Fruit fly (Drosophila melanogaster) whole organism, embryonic: ENCODE data around the gene Art4.

Experiments used
- Bgb ChIP-seq: fragments of 200-800 bp; sonication (Bioruptor generic); IDR thresholded peaks from 2 replicates; pipeline ENCODE4 v1.3.6; 2022; ENCODE audit warnings: missing biosample characterization, missing genetic modification characterization; ENCODE audit not compliant: partially characterized antibody
- CG12104 ChIP-seq: fragments of 200-800 bp; sonication (Bioruptor generic); optimal IDR thresholded peaks from 3 replicates; lab custom pipeline; 2016; ENCODE audit warnings: missing biosample characterization, missing genetic modification characterization
- CG1233 ChIP-seq: fragments of 200-800 bp; sonication (Bioruptor generic); optimal IDR thresholded peaks from 4 replicates; lab custom pipeline; 2018; ENCODE audit warnings: missing biosample characterization, mild to moderate bottlenecking, missing genetic modification characterization
- CG14860 ChIP-seq: fragments of 200-800 bp; sonication (Bioruptor generic); IDR thresholded peaks from 3 replicates; pipeline ENCODE4 v1.3.6; 2022; ENCODE audit warnings: missing biosample characterization, missing genetic modification characterization; ENCODE audit not compliant: partially characterized antibody
- CG15514 ChIP-seq: fragments of 200-800 bp; sonication (Bioruptor generic); optimal IDR thresholded peaks from 3 replicates; lab custom pipeline; 2017; ENCODE audit warnings: missing biosample characterization, missing genetic modification characterization, mild to moderate bottlenecking, moderate library complexity, missing genetic modification reagents
- CG2116 ChIP-seq: fragments of 200-800 bp; sonication (Bioruptor generic); optimal IDR thresholded peaks from 3 replicates; lab custom pipeline; 2018; ENCODE audit warnings: missing biosample characterization, mild to moderate bottlenecking, missing genetic modification characterization
- CG2712 ChIP-seq: fragments of 200-800 bp; optimal IDR thresholded peaks from 3 replicates; lab custom pipeline; 2019; ENCODE audit warnings: missing biosample characterization, mild to moderate bottlenecking, missing genetic modification characterization, moderate library complexity
- CG31441 ChIP-seq: fragments of 200-800 bp; sonication (Bioruptor generic); IDR thresholded peaks from 2 replicates; pipeline ENCODE4 v1.3.6; 2022; ENCODE audit warnings: missing biosample characterization, missing genetic modification characterization
- CG34422 ChIP-seq: fragments of 200-800 bp; sonication (Bioruptor generic); IDR thresholded peaks from 3 replicates; pipeline ENCODE4 v1.3.6; 2022; ENCODE audit warnings: missing biosample characterization, missing genetic modification characterization
- CG9797 ChIP-seq: fragments of 200-800 bp; sonication (Bioruptor generic); optimal IDR thresholded peaks from 3 replicates; lab custom pipeline; 2018; ENCODE audit warnings: missing biosample characterization, mild to moderate bottlenecking, missing genetic modification characterization
- CHES-1-like ChIP-seq: fragments of 200-800 bp; sonication (Bioruptor generic); optimal IDR thresholded peaks from 2 replicates; lab custom pipeline; 2016; ENCODE audit warnings: missing biosample characterization, missing genetic modification characterization
- CoRest ChIP-seq: fragments of 200-800 bp; sonication (Bioruptor generic); optimal IDR thresholded peaks from 3 replicates; lab custom pipeline; 2018; ENCODE audit warnings: missing biosample characterization, mild to moderate bottlenecking, missing genetic modification characterization, moderate library complexity
- Dfd ChIP-seq, 2 experiments: fragments of >200 bp; optimal IDR thresholded peaks; 2 replicates each; lab custom pipeline; 2017; ENCODE audit warnings: missing biosample characterization in 2 of 2, missing genetic modification characterization in 2 of 2
- Dp ChIP-seq: fragments of 200-800 bp; sonication (Bioruptor generic); optimal IDR thresholded peaks from 2 replicates; lab custom pipeline; 2018; ENCODE audit warnings: missing biosample characterization, mild to moderate bottlenecking, missing genetic modification characterization, moderate library complexity
- Dref ChIP-seq: fragments of 200-800 bp; sonication (Bioruptor generic); IDR thresholded peaks from 2 replicates; pipeline ENCODE4 v1.3.6; 2022; ENCODE audit warnings: missing biosample characterization, missing genetic modification characterization
- E2f2 ChIP-seq: fragments of 200-800 bp; sonication (Bioruptor generic); IDR thresholded peaks from 2 replicates; pipeline ENCODE4 v1.3.6; 2022; ENCODE audit warnings: missing biosample characterization, missing genetic modification characterization
- Ets65A ChIP-seq: fragments of 200-800 bp; sonication (Bioruptor generic); peaks from one replicate; lab custom pipeline; 2016; ENCODE audit warnings: missing biosample characterization, missing genetic modification characterization
- HmgZ ChIP-seq: fragments of 200-800 bp; sonication (Bioruptor generic); optimal IDR thresholded peaks from 2 replicates; lab custom pipeline; 2018; ENCODE audit warnings: missing biosample characterization, mild to moderate bottlenecking, missing genetic modification characterization
- Hr3 ChIP-seq: fragments of 200-800 bp; sonication (Bioruptor generic); optimal IDR thresholded peaks from 3 replicates; lab custom pipeline; 2016; ENCODE audit warnings: missing biosample characterization, missing genetic modification characterization
- Lhr ChIP-seq: fragments of 200-800 bp; sonication (Bioruptor generic); optimal IDR thresholded peaks from 3 replicates; lab custom pipeline; 2017; ENCODE audit warnings: mild to moderate bottlenecking, missing biosample characterization, missing genetic modification reagents, missing genetic modification characterization
- MBD-R2 ChIP-seq: fragments of 200-800 bp; sonication (Bioruptor generic); IDR thresholded peaks from 2 replicates; pipeline ENCODE4 v1.3.6; 2022; ENCODE audit warnings: missing biosample characterization, missing genetic modification characterization
- Meics ChIP-seq: fragments of 200-800 bp; sonication (Bioruptor generic); optimal IDR thresholded peaks from 2 replicates; lab custom pipeline; 2017; ENCODE audit warnings: missing biosample characterization, mild to moderate bottlenecking, missing genetic modification characterization
- NfI ChIP-seq: fragments of 200-800 bp; sonication (Bioruptor generic); optimal IDR thresholded peaks from 3 replicates; lab custom pipeline; 2018; ENCODE audit warnings: missing biosample characterization, mild to moderate bottlenecking, missing genetic modification characterization, moderate library complexity
- Scr ChIP-seq: fragments of 200-800 bp; sonication (Bioruptor generic); IDR thresholded peaks from 2 replicates; pipeline ENCODE4 v1.3.6; 2022; ENCODE audit warnings: missing biosample characterization, missing genetic modification characterization; ENCODE audit not compliant: partially characterized antibody
- Sin3A ChIP-seq: fragments of >200 bp; optimal IDR thresholded peaks from 2 replicates; lab custom pipeline; 2018
- abd-A ChIP-seq: fragments of 200-800 bp; sonication (Bioruptor generic); optimal IDR thresholded peaks from 3 replicates; lab custom pipeline; 2019; ENCODE audit warnings: missing biosample characterization, mild to moderate bottlenecking, missing genetic modification characterization, moderate library complexity
- amos ChIP-seq: fragments of 200-800 bp; sonication (Bioruptor generic); IDR thresholded peaks from 2 replicates; pipeline ENCODE4 v1.3.6; 2022; ENCODE audit warnings: missing biosample characterization, missing genetic modification characterization; ENCODE audit not compliant: partially characterized antibody
- bbx ChIP-seq: fragments of 200-800 bp; sonication (Bioruptor generic); IDR thresholded peaks from 2 replicates; pipeline ENCODE4 v1.3.6; 2022; ENCODE audit warnings: missing biosample characterization, missing genetic modification characterization; ENCODE audit not compliant: partially characterized antibody
- caup ChIP-seq: fragments of 200-800 bp; sonication (Bioruptor generic); optimal IDR thresholded peaks from 3 replicates; lab custom pipeline; 2017; ENCODE audit warnings: missing biosample characterization, mild to moderate bottlenecking, missing genetic modification characterization, moderate library complexity; ENCODE audit not compliant: severe bottlenecking
- chm ChIP-seq: fragments of 200-800 bp; sonication (Bioruptor generic); IDR thresholded peaks from 2 replicates; pipeline ENCODE4 v1.3.6; 2022; ENCODE audit warnings: missing biosample characterization, missing genetic modification characterization
- ci ChIP-seq: fragments of 200-800 bp; sonication (Bioruptor generic); IDR thresholded peaks from 3 replicates; pipeline ENCODE4 v1.3.6; 2022; ENCODE audit warnings: missing biosample characterization, missing genetic modification characterization
- dpn ChIP-seq, 2 experiments: fragments of 200-800 bp; sonication (Bioruptor generic); optimal IDR thresholded peaks; 3 replicates each; lab custom pipeline; 2016; ENCODE audit warnings: missing biosample characterization in 2 of 2, missing genetic modification characterization in 2 of 2
- fd96Cb ChIP-seq: fragments of 200-800 bp; sonication (Bioruptor generic); optimal IDR thresholded peaks from 2 replicates; lab custom pipeline; 2018; ENCODE audit warnings: missing biosample characterization, mild to moderate bottlenecking, missing genetic modification characterization, moderate library complexity
- gcm2 ChIP-seq: fragments of 200-800 bp; sonication (Bioruptor generic); optimal IDR thresholded peaks from 2 replicates; lab custom pipeline; 2016; ENCODE audit warnings: missing biosample characterization, missing genetic modification characterization
- knrl ChIP-seq: fragments of 200-800 bp; sonication (Bioruptor generic); IDR thresholded peaks from 3 replicates; pipeline ENCODE4 v1.3.6; 2022; ENCODE audit warnings: missing biosample characterization, missing genetic modification characterization; ENCODE audit not compliant: partially characterized antibody
- phol ChIP-seq: fragments of 200-800 bp; sonication (Bioruptor generic); optimal IDR thresholded peaks from 3 replicates; lab custom pipeline; 2018; ENCODE audit warnings: missing biosample characterization, mild to moderate bottlenecking, missing genetic modification characterization, moderate library complexity
- prd ChIP-seq, 3 experiments: fragments of >200 bp in 2 of 3; fragments of 200-800 bp in 1 of 3; sonication (Bioruptor generic) in 1 of 3; optimal IDR thresholded peaks in 2 of 3; IDR thresholded peaks in 1 of 3; 2 replicates in 2 of 3; 3 replicates in 1 of 3; pipeline versions ENCODE4 v1.3.6 to Lab custom; 2017 to 2022; ENCODE audit warnings: missing biosample characterization in 1 of 3, missing genetic modification characterization in 1 of 3
- pzg ChIP-seq: fragments of 200-800 bp; sonication (Bioruptor generic); optimal IDR thresholded peaks from 3 replicates; lab custom pipeline; 2018; ENCODE audit warnings: missing biosample characterization, mild to moderate bottlenecking, missing genetic modification characterization, moderate library complexity
- sd ChIP-seq: fragments of 200-800 bp; sonication (Bioruptor generic); optimal IDR thresholded peaks from 3 replicates; lab custom pipeline; 2018; ENCODE audit warnings: missing biosample characterization, mild to moderate bottlenecking, missing genetic modification characterization, moderate library complexity
- sens ChIP-seq: fragments of 200-800 bp; sonication (Bioruptor generic); peaks from one replicate; lab custom pipeline; 2016; ENCODE audit warnings: missing biosample characterization, missing genetic modification characterization
- seq ChIP-seq: fragments of 200-800 bp; sonication (Bioruptor generic); IDR thresholded peaks from 2 replicates; pipeline ENCODE4 v1.3.6; 2022; ENCODE audit warnings: missing biosample characterization, missing genetic modification characterization
- ssp ChIP-seq: fragments of 200-800 bp; sonication (Bioruptor generic); IDR thresholded peaks from 2 replicates; pipeline ENCODE4 v1.3.6; 2022; ENCODE audit warnings: missing biosample characterization, missing genetic modification characterization
- tin ChIP-seq: fragments of 200-800 bp; sonication (Bioruptor generic); optimal IDR thresholded peaks from 3 replicates; lab custom pipeline; 2016; ENCODE audit warnings: missing biosample characterization, missing genetic modification characterization
- trem ChIP-seq: fragments of 200-800 bp; optimal IDR thresholded peaks from 3 replicates; lab custom pipeline; 2019; ENCODE audit warnings: missing biosample characterization, mild to moderate bottlenecking, missing genetic modification characterization, moderate library complexity
- tx ChIP-seq: fragments of 200-800 bp; sonication (Bioruptor generic); optimal IDR thresholded peaks from 2 replicates; lab custom pipeline; 2016; ENCODE audit warnings: missing biosample characterization, missing genetic modification characterization
- vvl ChIP-seq: fragments of 200-800 bp; sonication (Bioruptor generic); IDR thresholded peaks from 2 replicates; pipeline ENCODE4 v1.3.6; 2022; ENCODE audit warnings: missing biosample characterization, missing genetic modification characterization

Gene Art4

DNA sequence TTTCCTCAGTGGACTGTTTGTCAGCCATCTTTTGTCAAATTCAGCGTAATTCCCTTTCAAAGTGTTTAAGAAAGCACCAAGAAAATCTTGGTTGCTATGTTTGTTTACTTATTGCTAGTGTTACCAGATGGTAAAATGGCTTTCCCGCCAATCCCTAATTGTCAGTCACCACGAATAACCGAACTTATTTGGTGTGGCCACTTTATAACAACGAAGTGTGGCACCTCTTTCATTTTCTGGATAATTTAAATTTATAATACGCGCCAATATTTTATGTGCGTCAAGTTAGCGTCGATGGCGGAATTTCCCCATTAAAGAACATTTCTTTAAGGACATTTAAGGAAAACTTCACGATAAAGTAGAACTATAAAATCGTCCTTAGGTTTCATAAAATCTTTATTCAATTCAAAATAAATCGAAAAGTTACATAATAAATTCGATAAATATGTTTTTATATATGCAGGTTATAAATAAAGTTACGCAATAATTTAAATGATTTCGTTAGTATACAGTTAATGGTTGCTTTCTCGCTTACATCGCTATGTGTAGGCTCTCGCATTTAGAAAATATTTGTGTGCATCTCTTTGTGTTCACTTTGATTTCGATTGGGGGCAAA is 15.4 kb upstream of the Art4 start, which contains the start of gene CG5359 (continued):
- TF ChIP-seq caup (GFP tag; lab: Kevin White, UChicago) (no peak), Dref (GFP tag; lab: Robert Waterston, UW) (peak; percentile 46), CG1233 (GFP tag; lab: Kevin White, UChicago) (no peak), CHES-1-like (GFP tag; lab: Kevin White, UChicago) (peak; percentile 56), CG31441 (no peak), E2f2 (peak; percentile 95), Ets65A (peak; percentile 48), amos (GFP tag; lab: Robert Waterston, UW) (peak; percentile 49; the same call in 1 of the 2 replicates), CG34422 (GFP tag; lab: Robert Waterston, UW) (peak; percentile 63; the same call in 1 of the 3 replicates), knrl (GFP tag; lab: Robert Waterston, UW) (peak; percentile 32; the same call in 1 of the 3 replicates), phol (tag; lab: Kevin White, UChicago) (peak; percentile 28), CG9797 (peak; percentile 68), trem (tag; lab: Kevin White, UChicago) (peak; percentile 62), prd (optimal IDR thresholded peaks at IDR 0.05; lab: Kevin White, UChicago) (no peak), prd (GFP tag; IDR thresholded peaks at IDR 0.05; lab: Robert Waterston, UW) (no peak), ssp (GFP tag; lab: Robert Waterston, UW) (no peak), CG15514 (GFP tag; lab: Kevin White, UChicago) (peak; percentile 58), Sin3A (lab: Kevin White, UChicago) (peak; percentile 31), HmgZ (tag; lab: Kevin White, UChicago) (no peak), Bgb (GFP tag; lab: Robert Waterston, UW) (peak; percentile 53; the same call in 1 of the 2 replicates), pzg (GFP tag; lab: Kevin White, UChicago) (peak; percentile 92), NfI (GFP tag; lab: Kevin White, UChicago) (no peak), gcm2 (no peak), CG2712 (no peak), sens (peak; percentile 37), vvl (GFP tag; lab: Robert Waterston, UW) (peak; percentile 30; the same call in 1 of the 2 replicates), CG2116 (GFP tag; lab: Kevin White, UChicago) (peak; percentile 31), Dp (GFP tag; lab: Kevin White, UChicago) (peak; percentile 93), Lhr (GFP tag; lab: Kevin White, UChicago) (peak; percentile 66), chm (0 out of 2 replicates have a peak, but pooled peaks have one; percentile 10), Hr3 (no peak), MBD-R2 (GFP tag; lab: Robert Waterston, UW) (peak; percentile 84), ci (GFP tag; lab: Robert Waterston, UW) (peak; percentile 9; the same call in 1 of the 3 replicates)
- TF ChIP-seq, all 482 proteins: peak for 37

DNA sequence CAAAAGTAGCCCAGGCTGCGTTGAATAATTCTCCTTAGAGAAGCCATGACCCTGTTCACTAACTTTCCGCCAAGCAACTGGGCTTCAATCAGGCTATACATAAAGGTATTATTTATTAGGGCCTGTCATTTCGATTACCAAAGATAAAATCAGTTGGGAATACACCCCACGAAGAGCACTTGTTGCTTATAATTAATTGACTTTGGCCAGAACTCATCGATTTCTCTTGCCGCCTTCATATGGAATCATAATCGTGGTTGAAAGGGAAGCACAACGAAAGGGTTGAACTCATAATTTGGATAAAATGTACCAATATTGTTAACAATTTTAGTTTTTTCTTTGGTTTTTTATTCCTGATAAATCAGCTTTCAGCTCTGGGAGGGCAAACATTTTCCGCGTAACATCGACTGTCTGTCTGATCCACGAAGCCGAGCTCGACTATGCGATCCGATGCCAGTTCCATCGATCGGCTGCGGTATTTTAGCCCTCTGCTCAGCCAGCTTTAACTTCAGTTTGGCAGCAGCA is 10.9 kb upstream of the Art4 start, which contains the start of the genes Gr85a and Spn85F:
Gr85a (minus strand) TSS at position 101 of the 525 bp plus-strand sequence.
Spn85F (plus strand) TSS at position 475 of the 525 bp plus-strand sequence.
- no peak for TF ChIP-seq tx (GFP tag; lab: Kevin White, UChicago)
- TF ChIP-seq CoRest: no peak
- TF ChIP-seq seq: no peak
- no peak for TF ChIP-seq ssp (GFP tag; lab: Robert Waterston, UW)
- TF ChIP-seq Dfd (GFP tag; optimal IDR thresholded peaks at IDR 0.05; lab: Kevin White, UChicago): no peak
- no peak for TF ChIP-seq sd
- TF ChIP-seq CG14860: no peak
- no peak for TF ChIP-seq abd-A (tag; lab: Kevin White, UChicago)
- TF ChIP-seq fd96Cb: no peak
- TF ChIP-seq tin (GFP tag; lab: Kevin White, UChicago): no peak
- no peak for TF ChIP-seq Meics
- TF ChIP-seq dpn (GFP tag; optimal IDR thresholded peaks at IDR 0.05; lab: Kevin White, UChicago): no peak
- no peak for TF ChIP-seq NfI (GFP tag; lab: Kevin White, UChicago)
- TF ChIP-seq CG12104 (GFP tag; lab: Kevin White, UChicago): no peak
- no peak for TF ChIP-seq bbx (GFP tag; lab: Robert Waterston, UW)
- TF ChIP-seq Scr (GFP tag; lab: Robert Waterston, UW): no peak
